Fruit fly (Drosophila melanogaster) whole organism, embryonic: ENCODE data around the gene MED19.

ENCODE experiments used
- ATbp ChIP-seq: fragments of 200-800 bp; sonication (Bioruptor generic); optimal IDR thresholded peaks from 2 replicates; lab custom pipeline; 2017; ENCODE audit warnings: missing biosample characterization, mild to moderate bottlenecking, missing genetic modification characterization, missing genetic modification reagents
- B-H2 ChIP-seq: fragments of 200-800 bp; sonication (Bioruptor generic); optimal IDR thresholded peaks from 2 replicates; lab custom pipeline; 2018; ENCODE audit warnings: missing biosample characterization, mild to moderate bottlenecking, missing genetic modification characterization
- CG10267 ChIP-seq: fragments of 200-800 bp; sonication (Bioruptor generic); optimal IDR thresholded peaks from 2 replicates; lab custom pipeline; 2018; ENCODE audit warnings: missing biosample characterization, mild to moderate bottlenecking, missing genetic modification characterization, moderate library complexity
- CG10274 ChIP-seq: fragments of 200-800 bp; sonication (Bioruptor generic); optimal IDR thresholded peaks from 3 replicates; lab custom pipeline; 2017; ENCODE audit warnings: missing biosample characterization, mild to moderate bottlenecking, missing genetic modification characterization
- CG11093 ChIP-seq: fragments of 200-800 bp; sonication (Bioruptor generic); IDR thresholded peaks from 3 replicates; pipeline ENCODE4 v1.3.6; 2022; ENCODE audit warnings: missing biosample characterization, missing genetic modification characterization
- CG11560 ChIP-seq: fragments of 200-800 bp; sonication (Bioruptor generic); IDR thresholded peaks from 3 replicates; pipeline ENCODE4 v1.3.6; 2022; ENCODE audit warnings: missing biosample characterization, missing genetic modification characterization
- CG15514 ChIP-seq: fragments of 200-800 bp; sonication (Bioruptor generic); optimal IDR thresholded peaks from 3 replicates; lab custom pipeline; 2017; ENCODE audit warnings: missing biosample characterization, missing genetic modification characterization, mild to moderate bottlenecking, moderate library complexity, missing genetic modification reagents
- CG16863 ChIP-seq: fragments of 200-800 bp; sonication (Bioruptor generic); optimal IDR thresholded peaks from 3 replicates; lab custom pipeline; 2016; ENCODE audit warnings: missing biosample characterization, missing genetic modification characterization
- CG17359 ChIP-seq: fragments of 200-800 bp; sonication (Bioruptor generic); optimal IDR thresholded peaks from 3 replicates; lab custom pipeline; 2018; ENCODE audit warnings: missing biosample characterization, mild to moderate bottlenecking, missing genetic modification characterization, moderate library complexity
- CG17361 ChIP-seq: fragments of 200-800 bp; sonication (Bioruptor generic); IDR thresholded peaks from 3 replicates; pipeline ENCODE4 v1.3.6; 2022; ENCODE audit warnings: missing biosample characterization, missing genetic modification characterization
- CG17568 ChIP-seq: fragments of 200-800 bp; sonication (Bioruptor generic); optimal IDR thresholded peaks from 2 replicates; lab custom pipeline; 2018; ENCODE audit warnings: missing biosample characterization, mild to moderate bottlenecking, missing genetic modification characterization, moderate library complexity
- CG6654 ChIP-seq: fragments of 200-800 bp; sonication (Bioruptor generic); optimal IDR thresholded peaks from 2 replicates; lab custom pipeline; 2017; ENCODE audit warnings: missing biosample characterization, mild to moderate bottlenecking, missing genetic modification characterization
- CG6683 ChIP-seq: fragments of 200-800 bp; sonication (Bioruptor generic); optimal IDR thresholded peaks from 2 replicates; lab custom pipeline; 2017; ENCODE audit warnings: missing biosample characterization, mild to moderate bottlenecking, missing genetic modification characterization, missing genetic modification reagents
- CG6854 ChIP-seq: fragments of 200-800 bp; sonication (Bioruptor generic); optimal IDR thresholded peaks from 3 replicates; lab custom pipeline; 2017; ENCODE audit warnings: missing biosample characterization, mild to moderate bottlenecking, missing genetic modification characterization
- CG7271 ChIP-seq: fragments of 200-800 bp; sonication (Bioruptor generic); optimal IDR thresholded peaks from 2 replicates; lab custom pipeline; 2018; ENCODE audit warnings: missing biosample characterization, mild to moderate bottlenecking, missing genetic modification characterization, moderate library complexity
- CG8281 ChIP-seq: fragments of 200-800 bp; sonication (Bioruptor generic); optimal IDR thresholded peaks from 2 replicates; lab custom pipeline; 2018; ENCODE audit warnings: missing biosample characterization, mild to moderate bottlenecking, missing genetic modification characterization, moderate library complexity
- CG8924 ChIP-seq: fragments of 200-800 bp; optimal IDR thresholded peaks from 3 replicates; lab custom pipeline; 2019; ENCODE audit warnings: missing biosample characterization, mild to moderate bottlenecking, missing genetic modification characterization, moderate library complexity
- CHES-1-like ChIP-seq: fragments of 200-800 bp; sonication (Bioruptor generic); optimal IDR thresholded peaks from 2 replicates; lab custom pipeline; 2016; ENCODE audit warnings: missing biosample characterization, missing genetic modification characterization
- CTCF ChIP-seq: fragments of 200-800 bp; sonication (Bioruptor generic); optimal IDR thresholded peaks from 2 replicates; lab custom pipeline; 2017; ENCODE audit warnings: missing biosample characterization, mild to moderate bottlenecking, missing genetic modification characterization, moderate library complexity
- CoRest ChIP-seq: fragments of 200-800 bp; sonication (Bioruptor generic); optimal IDR thresholded peaks from 3 replicates; lab custom pipeline; 2018; ENCODE audit warnings: missing biosample characterization, mild to moderate bottlenecking, missing genetic modification characterization, moderate library complexity
- E2f2 ChIP-seq: fragments of 200-800 bp; sonication (Bioruptor generic); IDR thresholded peaks from 2 replicates; pipeline ENCODE4 v1.3.6; 2022; ENCODE audit warnings: missing biosample characterization, missing genetic modification characterization
- Fer2 ChIP-seq: fragments of 200-800 bp; sonication (Bioruptor generic); optimal IDR thresholded peaks from 2 replicates; lab custom pipeline; 2018; ENCODE audit warnings: missing biosample characterization, mild to moderate bottlenecking, missing genetic modification characterization, moderate library complexity
- HLH4C ChIP-seq: fragments of 200-800 bp; sonication (Bioruptor generic); IDR thresholded peaks from 3 replicates; pipeline ENCODE4 v1.3.6; 2022; ENCODE audit warnings: missing biosample characterization, missing genetic modification characterization; ENCODE audit not compliant: partially characterized antibody
- Hand ChIP-seq: fragments of 200-800 bp; sonication (Bioruptor generic); optimal IDR thresholded peaks from 2 replicates; lab custom pipeline; 2017; ENCODE audit warnings: mild to moderate bottlenecking, missing biosample characterization, missing genetic modification reagents, missing genetic modification characterization
- HmgZ ChIP-seq: fragments of 200-800 bp; sonication (Bioruptor generic); optimal IDR thresholded peaks from 2 replicates; lab custom pipeline; 2018; ENCODE audit warnings: missing biosample characterization, mild to moderate bottlenecking, missing genetic modification characterization
- Lhr ChIP-seq: fragments of 200-800 bp; sonication (Bioruptor generic); optimal IDR thresholded peaks from 3 replicates; lab custom pipeline; 2017; ENCODE audit warnings: mild to moderate bottlenecking, missing biosample characterization, missing genetic modification reagents, missing genetic modification characterization
- Lim3 ChIP-seq: fragments of 200-800 bp; sonication (Bioruptor generic); IDR thresholded peaks from 2 replicates; pipeline ENCODE4 v1.3.6; 2022; ENCODE audit warnings: missing biosample characterization, missing genetic modification characterization
- Pdp1 ChIP-seq, 2 experiments: fragments of 200-800 bp; sonication (Bioruptor generic); optimal IDR thresholded peaks; 3 replicates each; lab custom pipeline; 2016; ENCODE audit warnings: missing biosample characterization in 2 of 2, missing genetic modification characterization in 2 of 2, mild to moderate bottlenecking in 1 of 2, moderate library complexity in 1 of 2
- Xbp1 ChIP-seq: fragments of 200-800 bp; sonication (Bioruptor generic); optimal IDR thresholded peaks from 3 replicates; lab custom pipeline; 2016; ENCODE audit warnings: missing biosample characterization, mild to moderate bottlenecking, missing genetic modification characterization
- ac ChIP-seq: fragments of 200-800 bp; sonication (Bioruptor generic); optimal IDR thresholded peaks from 3 replicates; lab custom pipeline; 2017; ENCODE audit warnings: missing biosample characterization, mild to moderate bottlenecking, missing genetic modification characterization
- bsh ChIP-seq, 2 experiments: fragments of 200-800 bp; sonication (Bioruptor generic); optimal IDR thresholded peaks; 2 replicates each; lab custom pipeline; 2017 to 2018; ENCODE audit warnings: mild to moderate bottlenecking in 2 of 2, missing biosample characterization in 2 of 2, missing genetic modification characterization in 2 of 2, moderate library complexity in 1 of 2
- caup ChIP-seq: fragments of 200-800 bp; sonication (Bioruptor generic); optimal IDR thresholded peaks from 3 replicates; lab custom pipeline; 2017; ENCODE audit warnings: missing biosample characterization, mild to moderate bottlenecking, missing genetic modification characterization, moderate library complexity; ENCODE audit not compliant: severe bottlenecking
- da ChIP-seq: fragments of 200-800 bp; sonication (Bioruptor generic); optimal IDR thresholded peaks from 2 replicates; lab custom pipeline; 2016; ENCODE audit warnings: missing biosample characterization, missing genetic modification characterization
- dpn ChIP-seq, 2 experiments: fragments of 200-800 bp; sonication (Bioruptor generic); optimal IDR thresholded peaks; 3 replicates each; lab custom pipeline; 2016; ENCODE audit warnings: missing biosample characterization in 2 of 2, missing genetic modification characterization in 2 of 2
- ewg ChIP-seq: fragments of 200-800 bp; sonication (Bioruptor generic); optimal IDR thresholded peaks from 3 replicates; lab custom pipeline; 2017; ENCODE audit warnings: mild to moderate bottlenecking, missing biosample characterization, missing genetic modification reagents, missing genetic modification characterization
- ftz-f1 ChIP-seq: fragments of 200-800 bp; sonication (Bioruptor generic); optimal IDR thresholded peaks from 2 replicates; lab custom pipeline; 2016; ENCODE audit warnings: missing biosample characterization, missing genetic modification characterization
- gsb-n ChIP-seq: fragments of 200-800 bp; sonication (Bioruptor generic); optimal IDR thresholded peaks from 3 replicates; lab custom pipeline; 2018; ENCODE audit warnings: missing biosample characterization, mild to moderate bottlenecking, missing genetic modification characterization
- her ChIP-seq: fragments of 200-800 bp; sonication (Bioruptor generic); optimal IDR thresholded peaks from 2 replicates; lab custom pipeline; 2016; ENCODE audit warnings: missing biosample characterization, missing genetic modification characterization
- inv ChIP-seq: fragments of 200-800 bp; sonication (Bioruptor generic); IDR thresholded peaks from 2 replicates; pipeline ENCODE4 v1.3.6; 2022; ENCODE audit warnings: missing biosample characterization, missing genetic modification characterization; ENCODE audit not compliant: partially characterized antibody
- luna ChIP-seq: fragments of 200-800 bp; sonication (Bioruptor generic); optimal IDR thresholded peaks from 2 replicates; lab custom pipeline; 2016; ENCODE audit warnings: missing biosample characterization, missing genetic modification characterization
- mirr ChIP-seq: fragments of 200-800 bp; sonication (Bioruptor generic); optimal IDR thresholded peaks from 3 replicates; lab custom pipeline; 2018; ENCODE audit warnings: missing biosample characterization, mild to moderate bottlenecking, missing genetic modification characterization
- nerfin-1 ChIP-seq: fragments of 200-800 bp; sonication (Bioruptor generic); optimal IDR thresholded peaks from 3 replicates; lab custom pipeline; 2019; ENCODE audit warnings: missing biosample characterization, mild to moderate bottlenecking, missing genetic modification characterization, moderate library complexity
- seq ChIP-seq: fragments of 200-800 bp; sonication (Bioruptor generic); IDR thresholded peaks from 2 replicates; pipeline ENCODE4 v1.3.6; 2022; ENCODE audit warnings: missing biosample characterization, missing genetic modification characterization
- sr ChIP-seq: fragments of 200-800 bp; sonication (Bioruptor generic); IDR thresholded peaks from 3 replicates; pipeline ENCODE4 v1.3.6; 2022; ENCODE audit warnings: missing biosample characterization, missing genetic modification characterization
- tll ChIP-seq, 2 experiments: fragments of 200-800 bp in 1 of 2; fragments of >200 bp in 1 of 2; sonication (Bioruptor generic) in 1 of 2; optimal IDR thresholded peaks; 2 replicates each; lab custom pipeline; 2017 to 2019; ENCODE audit warnings: missing biosample characterization in 2 of 2, missing genetic modification characterization in 2 of 2, mild to moderate bottlenecking in 1 of 2, moderate library complexity in 1 of 2
- unpg ChIP-seq: fragments of 200-800 bp; sonication (Bioruptor generic); optimal IDR thresholded peaks from 3 replicates; lab custom pipeline; 2018; ENCODE audit warnings: missing biosample characterization, mild to moderate bottlenecking, missing genetic modification characterization, moderate library complexity
- vvl ChIP-seq: fragments of 200-800 bp; sonication (Bioruptor generic); IDR thresholded peaks from 2 replicates; pipeline ENCODE4 v1.3.6; 2022; ENCODE audit warnings: missing biosample characterization, missing genetic modification characterization

The MED19 gene

DNA sequence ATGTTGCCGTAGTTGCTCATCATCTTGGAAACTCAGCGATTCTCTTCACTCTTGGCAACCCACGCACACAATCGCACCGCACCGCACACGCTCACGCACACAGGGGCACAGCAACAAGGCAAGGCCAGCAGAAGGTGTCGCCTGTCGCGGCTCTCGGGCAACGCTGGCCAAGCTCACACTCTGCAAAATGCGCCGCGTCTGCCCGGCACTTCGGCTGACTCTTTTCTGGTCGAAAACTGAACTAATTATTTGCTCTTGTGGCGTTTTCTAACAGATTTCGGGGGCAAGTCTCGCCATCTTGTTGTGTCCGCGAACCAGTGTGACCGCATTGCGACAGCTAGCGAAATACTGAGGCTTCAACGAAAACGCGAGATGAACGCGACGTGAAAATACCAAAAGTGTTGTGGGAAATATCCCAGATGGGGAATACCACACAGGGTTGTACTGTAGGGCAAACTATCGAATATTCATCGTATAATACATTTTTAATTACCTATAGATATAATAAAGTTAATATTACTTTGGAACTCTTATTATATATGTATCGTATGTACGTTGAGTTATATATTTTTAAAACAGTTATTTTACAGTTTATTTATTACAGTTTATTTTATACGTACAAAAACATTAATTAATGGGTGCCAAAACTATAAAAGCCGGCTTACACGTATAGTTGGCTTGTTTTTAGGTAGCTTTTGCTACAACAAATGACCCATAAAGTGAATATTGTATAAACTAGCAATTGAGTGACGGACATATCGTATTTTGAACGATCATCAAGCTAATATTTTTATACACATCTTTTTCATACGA lies at the start of gene MED19, which contains the start of gene CG7430 (continued):
- TF ChIP-seq Hand (peak; percentile 28), CG10267 (peak; percentile 21), vvl (peak; percentile 20; the same call in 1 of the 2 replicates), gsb-n (no peak), seq (GFP tag; lab: Robert Waterston, UW) (no peak; the same call in 1 of the 2 replicates), ftz-f1 (GFP tag; lab: Kevin White, UChicago) (peak; percentile 96), nerfin-1 (tag; lab: Kevin White, UChicago) (peak; percentile 32), da (GFP tag; lab: Kevin White, UChicago) (no peak), her (peak; percentile 46), CG8924 (tag; lab: Kevin White, UChicago) (no peak), inv (GFP tag; lab: Robert Waterston, UW) (0 out of 2 replicates have a peak, but pooled peaks have one; percentile 11), luna (no peak), CTCF (peak; percentile 17), CG17359 (tag; lab: Kevin White, UChicago) (peak; percentile 12), CG11560 (tag; lab: Robert Waterston, UW) (peak; percentile 94), HmgZ (tag; lab: Kevin White, UChicago) (peak; percentile 38), sr (GFP tag; lab: Robert Waterston, UW) (peak; percentile 65; the same call in 2 of the 3 replicates), bsh (GFP tag; optimal IDR thresholded peaks at IDR 0.05; lab: Kevin White, UChicago) (peak; percentile 24 to 60), Fer2 (tag; lab: Kevin White, UChicago) (no peak), Xbp1 (GFP tag; lab: Kevin White, UChicago) (peak; percentile 14), ATbp (no peak), CG16863 (no peak), ewg (GFP tag; lab: Kevin White, UChicago) (no peak), unpg (GFP tag; lab: Kevin White, UChicago) (peak; percentile 35), CHES-1-like (GFP tag; lab: Kevin White, UChicago) (peak; percentile 63), CG7271 (tag; lab: Kevin White, UChicago) (peak; percentile 51), CG15514 (GFP tag; lab: Kevin White, UChicago) (peak; percentile 48), Lim3 (no peak), CG6854 (GFP tag; lab: Kevin White, UChicago) (peak; percentile 34), tll (GFP tag; optimal IDR thresholded peaks at IDR 0.05; lab: Kevin White, UChicago) (peak in 1 of 2 experiments; percentile 25), E2f2 (GFP tag; lab: Robert Waterston, UW) (peak; percentile 32), CG17568 (no peak), caup (GFP tag; lab: Kevin White, UChicago) (no peak), Lhr (GFP tag; lab: Kevin White, UChicago) (peak; percentile 79), mirr (GFP tag; lab: Kevin White, UChicago) (peak; percentile 48), B-H2 (no peak), CG10274 (GFP tag; lab: Kevin White, UChicago) (no peak), CG6654 (GFP tag; lab: Kevin White, UChicago) (no peak), CG17361 (GFP tag; lab: Robert Waterston, UW) (peak; percentile 54; the same call in 2 of the 3 replicates), dpn (GFP tag; optimal IDR thresholded peaks at IDR 0.05; lab: Kevin White, UChicago) (no peak), HLH4C (GFP tag; lab: Robert Waterston, UW) (peak; percentile 48), CG6683 (no peak), Pdp1 (GFP tag; optimal IDR thresholded peaks at IDR 0.05; lab: Kevin White, UChicago) (peak in 1 of 2 experiments; percentile 17), CoRest (tag; lab: Kevin White, UChicago) (peak; percentile 46), CG8281 (tag; lab: Kevin White, UChicago) (no peak), ac (GFP tag; lab: Kevin White, UChicago) (peak; percentile 34), CG11093 (GFP tag; lab: Robert Waterston, UW) (no peak)
